Fruit fly (Drosophila melanogaster) whole organism, embryonic: Measurements from ENCODE around the gene CG14664.

ENCODE experiments used
- Abd-B ChIP-seq: fragments of 200-800 bp; sonication (Bioruptor generic); optimal IDR thresholded peaks from 2 replicates; lab custom pipeline; 2018; ENCODE audit warnings: missing biosample characterization, mild to moderate bottlenecking, missing genetic modification characterization, moderate library complexity
- Aef1 ChIP-seq: fragments of 200-800 bp; sonication (Bioruptor generic); IDR thresholded peaks from 3 replicates; pipeline ENCODE4 v1.3.6; 2022; ENCODE audit warnings: missing biosample characterization, missing genetic modification characterization
- Antp ChIP-seq: fragments of 200-800 bp; sonication (Bioruptor generic); optimal IDR thresholded peaks from 3 replicates; lab custom pipeline; 2016; ENCODE audit warnings: missing biosample characterization, missing genetic modification characterization
- BEAF-32 ChIP-seq: fragments of 200-800 bp; sonication (Bioruptor generic); optimal IDR thresholded peaks from 3 replicates; lab custom pipeline; 2017; ENCODE audit warnings: missing biosample characterization, missing genetic modification characterization, mild to moderate bottlenecking, moderate library complexity, missing genetic modification reagents
- Bdp1 ChIP-seq: fragments of 200-800 bp; sonication (Bioruptor generic); optimal IDR thresholded peaks from 3 replicates; lab custom pipeline; 2016; ENCODE audit warnings: missing biosample characterization, missing genetic modification characterization
- Bteb2 ChIP-seq: fragments of 200-800 bp; sonication (Bioruptor generic); optimal IDR thresholded peaks from 2 replicates; lab custom pipeline; 2016; ENCODE audit warnings: missing biosample characterization, missing genetic modification characterization
- CG10147 ChIP-seq: fragments of 200-800 bp; sonication (Bioruptor generic); optimal IDR thresholded peaks from 2 replicates; lab custom pipeline; 2019; ENCODE audit warnings: missing biosample characterization, mild to moderate bottlenecking, missing genetic modification characterization, moderate library complexity
- CG10267 ChIP-seq: fragments of 200-800 bp; sonication (Bioruptor generic); optimal IDR thresholded peaks from 2 replicates; lab custom pipeline; 2018; ENCODE audit warnings: missing biosample characterization, mild to moderate bottlenecking, missing genetic modification characterization, moderate library complexity
- CG10321 ChIP-seq: fragments of 200-800 bp; sonication (Bioruptor generic); IDR thresholded peaks from 2 replicates; pipeline ENCODE4 v1.3.6; 2022; ENCODE audit warnings: missing biosample characterization, missing genetic modification characterization
- CG1233 ChIP-seq: fragments of 200-800 bp; sonication (Bioruptor generic); optimal IDR thresholded peaks from 4 replicates; lab custom pipeline; 2018; ENCODE audit warnings: missing biosample characterization, mild to moderate bottlenecking, missing genetic modification characterization
- CG13287 ChIP-seq: fragments of 200-800 bp; sonication (Bioruptor generic); IDR thresholded peaks from 2 replicates; pipeline ENCODE4 v1.3.6; 2022; ENCODE audit warnings: missing biosample characterization, missing genetic modification characterization; ENCODE audit not compliant: partially characterized antibody
- CG14050 ChIP-seq: fragments of 200-800 bp; sonication (Bioruptor generic); IDR thresholded peaks from 3 replicates; pipeline ENCODE4 v1.3.6; 2022; ENCODE audit warnings: missing biosample characterization, missing genetic modification characterization
- CG15514 ChIP-seq: fragments of 200-800 bp; sonication (Bioruptor generic); optimal IDR thresholded peaks from 3 replicates; lab custom pipeline; 2017; ENCODE audit warnings: missing biosample characterization, missing genetic modification characterization, mild to moderate bottlenecking, moderate library complexity, missing genetic modification reagents
- CG16779 ChIP-seq: fragments of 200-800 bp; sonication (Bioruptor generic); IDR thresholded peaks from 2 replicates; pipeline ENCODE4 v1.3.6; 2022; ENCODE audit warnings: missing biosample characterization, missing genetic modification characterization
- CG16813 ChIP-seq: fragments of 200-800 bp; sonication (Bioruptor generic); IDR thresholded peaks from 3 replicates; pipeline ENCODE4 v1.3.6; 2022; ENCODE audit warnings: missing biosample characterization, missing genetic modification characterization; ENCODE audit not compliant: partially characterized antibody
- CG18599 ChIP-seq: fragments of 200-800 bp; sonication (Bioruptor generic); optimal IDR thresholded peaks from 3 replicates; lab custom pipeline; 2017; ENCODE audit warnings: missing biosample characterization, missing genetic modification characterization, mild to moderate bottlenecking, moderate library complexity, missing genetic modification reagents
- CG2129 ChIP-seq: fragments of 200-800 bp; sonication (Bioruptor generic); IDR thresholded peaks from 2 replicates; pipeline ENCODE4 v1.3.6; 2022; ENCODE audit warnings: missing biosample characterization, missing genetic modification characterization; ENCODE audit not compliant: partially characterized antibody
- CG2712 ChIP-seq: fragments of 200-800 bp; optimal IDR thresholded peaks from 3 replicates; lab custom pipeline; 2019; ENCODE audit warnings: missing biosample characterization, mild to moderate bottlenecking, missing genetic modification characterization, moderate library complexity
- CG6791 ChIP-seq: fragments of 200-800 bp; sonication (Bioruptor generic); IDR thresholded peaks from 3 replicates; pipeline ENCODE4 v1.3.6; 2022; ENCODE audit warnings: missing biosample characterization, missing genetic modification characterization; ENCODE audit not compliant: partially characterized antibody
- CG7987 ChIP-seq: fragments of 200-800 bp; sonication (Bioruptor generic); optimal IDR thresholded peaks from 2 replicates; lab custom pipeline; 2018; ENCODE audit warnings: missing biosample characterization, mild to moderate bottlenecking, missing genetic modification characterization, moderate library complexity
- CG8944 ChIP-seq: fragments of 200-800 bp; sonication (Bioruptor generic); optimal IDR thresholded peaks from 3 replicates; lab custom pipeline; 2016; ENCODE audit warnings: missing biosample characterization, missing genetic modification characterization
- CG9797 ChIP-seq: fragments of 200-800 bp; sonication (Bioruptor generic); optimal IDR thresholded peaks from 3 replicates; lab custom pipeline; 2018; ENCODE audit warnings: missing biosample characterization, mild to moderate bottlenecking, missing genetic modification characterization
- CG9817 ChIP-seq: fragments of 200-800 bp; sonication (Bioruptor generic); optimal IDR thresholded peaks from 2 replicates; lab custom pipeline; 2018; ENCODE audit warnings: missing biosample characterization, mild to moderate bottlenecking, missing genetic modification characterization, moderate library complexity
- E2f2 ChIP-seq: fragments of 200-800 bp; sonication (Bioruptor generic); IDR thresholded peaks from 2 replicates; pipeline ENCODE4 v1.3.6; 2022; ENCODE audit warnings: missing biosample characterization, missing genetic modification characterization
- ERR ChIP-seq: fragments of 200-800 bp; sonication (Bioruptor generic); optimal IDR thresholded peaks from 2 replicates; lab custom pipeline; 2016; ENCODE audit warnings: missing biosample characterization, missing genetic modification characterization
- Fer2 ChIP-seq: fragments of 200-800 bp; sonication (Bioruptor generic); optimal IDR thresholded peaks from 2 replicates; lab custom pipeline; 2018; ENCODE audit warnings: missing biosample characterization, mild to moderate bottlenecking, missing genetic modification characterization, moderate library complexity
- Gsc ChIP-seq: fragments of 200-800 bp; sonication (Bioruptor generic); IDR thresholded peaks from 2 replicates; pipeline ENCODE4 v1.3.6; 2022; ENCODE audit warnings: missing biosample characterization, missing genetic modification characterization
- HLH3B ChIP-seq: fragments of 200-800 bp; sonication (Bioruptor generic); IDR thresholded peaks from 2 replicates; pipeline ENCODE4 v1.3.6; 2022; ENCODE audit warnings: missing biosample characterization, missing genetic modification characterization
- HLH54F ChIP-seq: fragments of 200-800 bp; sonication (Bioruptor generic); optimal IDR thresholded peaks from 3 replicates; lab custom pipeline; 2016; ENCODE audit warnings: missing biosample characterization, missing genetic modification characterization
- Lhr ChIP-seq: fragments of 200-800 bp; sonication (Bioruptor generic); optimal IDR thresholded peaks from 3 replicates; lab custom pipeline; 2017; ENCODE audit warnings: mild to moderate bottlenecking, missing biosample characterization, missing genetic modification reagents, missing genetic modification characterization
- Lpt ChIP-seq: fragments of >200 bp; optimal IDR thresholded peaks from 2 replicates; lab custom pipeline; 2018; ENCODE audit warnings: missing biosample characterization, missing genetic modification characterization
- Mes4 ChIP-seq: fragments of 200-800 bp; sonication (Bioruptor generic); optimal IDR thresholded peaks from 2 replicates; lab custom pipeline; 2016; ENCODE audit warnings: missing biosample characterization, missing genetic modification characterization
- Myb ChIP-seq: fragments of 200-800 bp; sonication (Bioruptor generic); optimal IDR thresholded peaks from 2 replicates; lab custom pipeline; 2016; ENCODE audit warnings: missing biosample characterization, missing genetic modification characterization
- Sin3A ChIP-seq: fragments of >200 bp; optimal IDR thresholded peaks from 2 replicates; lab custom pipeline; 2018
- Usf ChIP-seq: fragments of 200-800 bp; sonication (Bioruptor generic); optimal IDR thresholded peaks from 2 replicates; lab custom pipeline; 2017; ENCODE audit warnings: missing genotype, missing biosample characterization, missing genetic modification characterization
- br ChIP-seq: fragments of >200 bp; optimal IDR thresholded peaks from 2 replicates; lab custom pipeline; 2017
- caup ChIP-seq: fragments of 200-800 bp; sonication (Bioruptor generic); optimal IDR thresholded peaks from 3 replicates; lab custom pipeline; 2017; ENCODE audit warnings: missing biosample characterization, mild to moderate bottlenecking, missing genetic modification characterization, moderate library complexity; ENCODE audit not compliant: severe bottlenecking
- chinmo ChIP-seq: fragments of 200-800 bp; sonication (Bioruptor generic); IDR thresholded peaks from 4 replicates; pipeline ENCODE4 v1.3.6; 2022; ENCODE audit warnings: missing biosample characterization, missing genetic modification characterization; ENCODE audit not compliant: partially characterized antibody
- gfzf ChIP-seq: fragments of 200-800 bp; sonication (Bioruptor generic); optimal IDR thresholded peaks from 2 replicates; lab custom pipeline; 2016; ENCODE audit warnings: missing biosample characterization, mild to moderate bottlenecking, missing genetic modification characterization, moderate library complexity
- ham ChIP-seq: fragments of 200-800 bp; sonication (Bioruptor generic); IDR thresholded peaks from 2 replicates; pipeline ENCODE4 v1.3.6; 2022; ENCODE audit warnings: missing biosample characterization, missing genetic modification characterization
- inv ChIP-seq: fragments of 200-800 bp; sonication (Bioruptor generic); IDR thresholded peaks from 2 replicates; pipeline ENCODE4 v1.3.6; 2022; ENCODE audit warnings: missing biosample characterization, missing genetic modification characterization; ENCODE audit not compliant: partially characterized antibody
- kay ChIP-seq: fragments of 200-800 bp; sonication (Bioruptor generic); optimal IDR thresholded peaks from 2 replicates; lab custom pipeline; 2016; ENCODE audit warnings: missing biosample characterization, missing genetic modification characterization
- kni ChIP-seq: fragments of 200-800 bp; sonication (Bioruptor generic); optimal IDR thresholded peaks from 3 replicates; lab custom pipeline; 2017; ENCODE audit warnings: mild to moderate bottlenecking, missing biosample characterization, missing genetic modification reagents, missing genetic modification characterization
- knrl ChIP-seq: fragments of 200-800 bp; sonication (Bioruptor generic); IDR thresholded peaks from 3 replicates; pipeline ENCODE4 v1.3.6; 2022; ENCODE audit warnings: missing biosample characterization, missing genetic modification characterization; ENCODE audit not compliant: partially characterized antibody
- row ChIP-seq: fragments of 200-800 bp; sonication (Bioruptor generic); IDR thresholded peaks from 3 replicates; pipeline ENCODE4 v1.3.6; 2022; ENCODE audit warnings: missing biosample characterization, missing genetic modification characterization
- salm ChIP-seq: fragments of 200-800 bp; sonication (Bioruptor generic); optimal IDR thresholded peaks from 2 replicates; lab custom pipeline; 2018; ENCODE audit warnings: missing biosample characterization, mild to moderate bottlenecking, missing genetic modification characterization
- unc-4 ChIP-seq: fragments of 200-800 bp; sonication (Bioruptor generic); IDR thresholded peaks from 2 replicates; pipeline ENCODE4 v1.3.6; 2022; ENCODE audit warnings: missing biosample characterization, missing genetic modification characterization; ENCODE audit not compliant: partially characterized antibody
- vnd ChIP-seq: fragments of 200-800 bp; sonication (Bioruptor generic); IDR thresholded peaks from 3 replicates; pipeline ENCODE4 v1.3.6; 2022; ENCODE audit warnings: missing biosample characterization, missing genetic modification characterization; ENCODE audit not compliant: partially characterized antibody
- zen2 ChIP-seq: fragments of 200-800 bp; sonication (Bioruptor generic); IDR thresholded peaks from 3 replicates; pipeline ENCODE4 v1.3.6; 2022; ENCODE audit warnings: missing biosample characterization, missing genetic modification characterization; ENCODE audit not compliant: partially characterized antibody

Gene CG14664

DNA sequence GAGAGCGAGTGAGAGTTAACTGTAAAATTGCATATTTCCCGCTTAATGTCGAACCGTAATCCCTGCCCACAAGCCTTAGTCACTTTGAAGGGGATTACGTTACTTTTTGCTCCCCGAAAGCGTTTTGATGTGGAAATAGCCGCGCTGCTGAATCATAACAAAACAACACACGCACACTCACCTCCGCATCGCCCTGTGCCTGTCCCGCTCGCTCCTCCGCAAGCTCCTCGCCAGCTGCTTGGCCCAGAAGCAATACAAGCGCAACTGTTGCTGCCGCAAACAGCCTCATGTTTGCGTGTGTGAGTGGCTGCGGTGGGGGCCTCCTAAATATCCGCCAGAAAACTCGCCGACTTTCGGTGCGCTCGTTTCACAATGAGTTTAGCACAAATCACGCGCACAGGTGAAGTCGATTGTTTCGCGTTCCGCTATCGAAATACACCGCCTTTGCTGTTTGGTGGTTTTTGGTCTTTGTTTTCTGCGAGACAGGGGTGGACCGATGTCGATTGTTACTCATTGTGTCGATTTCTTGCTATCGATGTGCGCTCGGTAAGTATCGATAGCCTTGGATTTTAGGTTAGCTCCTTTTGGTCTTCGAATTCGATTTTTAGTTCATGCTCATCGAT is 27.4 kb downstream of the CG14664 start, which contains the start of gene CtsF (continued):
- no peak for TF ChIP-seq CG14050
- TF ChIP-seq kni (GFP tag; lab: Kevin White, UChicago): peak; percentile 74
- TF ChIP-seq ERR (GFP tag; lab: Kevin White, UChicago): no peak
- TF ChIP-seq CG9817 (tag; lab: Kevin White, UChicago): no peak
- peak; percentile 95 for TF ChIP-seq E2f2 (GFP tag; lab: Robert Waterston, UW)
- TF ChIP-seq CG13287 (GFP tag; lab: Robert Waterston, UW): peak; percentile 99
- peak; percentile 39 for TF ChIP-seq CG9797 (GFP tag; lab: Kevin White, UChicago)
- no peak for TF ChIP-seq salm (tag; lab: Kevin White, UChicago)
- no peak for TF ChIP-seq Aef1 (GFP tag; lab: Robert Waterston, UW)
- TF ChIP-seq Bdp1 (GFP tag; lab: Kevin White, UChicago): no peak
- peak; percentile 100 for TF ChIP-seq CG6791 (GFP tag; lab: Robert Waterston, UW)
- no peak for TF ChIP-seq CG16779 (GFP tag; lab: Robert Waterston, UW)
- TF ChIP-seq ham (GFP tag; lab: Robert Waterston, UW): no peak
- peak; percentile 14 for TF ChIP-seq Lhr (GFP tag; lab: Kevin White, UChicago)
- peak; percentile 99 for TF ChIP-seq vnd (GFP tag; lab: Robert Waterston, UW)
- TF ChIP-seq CG10267 (tag; lab: Kevin White, UChicago): peak; percentile 65
- TF ChIP-seq BEAF-32 (GFP tag; lab: Kevin White, UChicago): peak; percentile 98
- peak; percentile 33 for TF ChIP-seq Lpt (GFP tag; lab: Kevin White, UChicago)
- peak; percentile 97 for TF ChIP-seq chinmo (GFP tag; lab: Robert Waterston, UW)
- TF ChIP-seq unc-4 (GFP tag; lab: Robert Waterston, UW): peak; percentile 99
- peak; percentile 57; the same call in 1 of the 3 replicates for TF ChIP-seq row
- peak; percentile 16 for TF ChIP-seq CG10147 (GFP tag; lab: Kevin White, UChicago)
- peak; percentile 13 for TF ChIP-seq HLH54F (GFP tag; lab: Kevin White, UChicago)
- peak; percentile 62 for TF ChIP-seq CG10321 (GFP tag; lab: Robert Waterston, UW)
- no peak for TF ChIP-seq Abd-B (GFP tag; lab: Kevin White, UChicago)
- TF ChIP-seq Usf (GFP tag; lab: Kevin White, UChicago): no peak
- TF ChIP-seq Bteb2 (GFP tag; lab: Kevin White, UChicago): no peak
- no peak for TF ChIP-seq CG8944 (GFP tag; lab: Kevin White, UChicago)
- TF ChIP-seq knrl: peak; percentile 97
- TF ChIP-seq Mes4 (GFP tag; lab: Kevin White, UChicago): peak; percentile 11
- TF ChIP-seq caup (GFP tag; lab: Kevin White, UChicago): peak; percentile 15
- peak; percentile 41 for TF ChIP-seq gfzf (GFP tag; lab: Kevin White, UChicago)
- TF ChIP-seq CG2712 (tag; lab: Kevin White, UChicago): peak; percentile 38
- peak; percentile 66 for TF ChIP-seq Sin3A (lab: Kevin White, UChicago)
- peak; percentile 100 for TF ChIP-seq zen2 (GFP tag; lab: Robert Waterston, UW)
- TF ChIP-seq Myb: peak; percentile 78
- TF ChIP-seq HLH3B (GFP tag; lab: Robert Waterston, UW): no peak
- peak; percentile 98 for TF ChIP-seq inv
- TF ChIP-seq CG2129 (GFP tag; lab: Robert Waterston, UW): peak; percentile 93
- TF ChIP-seq CG7987 (GFP tag; lab: Kevin White, UChicago): peak; percentile 25
- TF ChIP-seq kay (GFP tag; lab: Kevin White, UChicago): peak; percentile 77
- peak; percentile 38 for TF ChIP-seq CG1233 (GFP tag; lab: Kevin White, UChicago)
- TF ChIP-seq Fer2 (tag; lab: Kevin White, UChicago): no peak
- TF ChIP-seq Gsc (GFP tag; lab: Robert Waterston, UW): no peak
- peak; percentile 39 for TF ChIP-seq Antp (GFP tag; lab: Kevin White, UChicago)
- TF ChIP-seq CG16813 (GFP tag; lab: Robert Waterston, UW): peak; percentile 99
- TF ChIP-seq CG18599 (GFP tag; lab: Kevin White, UChicago): peak; percentile 55
- TF ChIP-seq CG15514: peak; percentile 89
- no peak for TF ChIP-seq br
